Worm (Caenorhabditis elegans): ENCODE results near the gene vps-54.

vps-54 gene

ce11 chrV:10574197-10574596, 2.0 kb downstream of the vps-54 start:
- TF ChIP-seq sea-1 (GFP tag; conservative IDR thresholded peaks at IDR 0.05) (no peak), ets-7 (tag; optimal IDR thresholded peaks at IDR 0.05) (no peak), tra-4 (tag; optimal IDR thresholded peaks at IDR 0.05) (no peak), hnd-1 (tag; optimal IDR thresholded peaks at IDR 0.05) (no peak), aly-1 (tag; optimal IDR thresholded peaks at IDR 0.05) (no peak), ama-1 (optimal IDR thresholded peaks at IDR 0.05) (no peak), tbx-37 (GFP tag; conservative IDR thresholded peaks at IDR 0.05) (no peak), tbx-11 (GFP tag; IDR thresholded peaks at IDR 0.05) (no peak), F13C5.2 (tag; optimal IDR thresholded peaks at IDR 0.05) (no peak), pes-1 (GFP tag; IDR thresholded peaks at IDR 0.05) (no peak), scrt-1 (GFP tag; IDR thresholded peaks at IDR 0.05) (no peak), ceh-13 (GFP tag; optimal IDR thresholded peaks at IDR 0.05) (no peak), B0310.2 (tag; optimal IDR thresholded peaks at IDR 0.05) (no peak), hmbx-1 (tag; optimal IDR thresholded peaks at IDR 0.05) (no peak), hmg-4 (GFP tag; optimal IDR thresholded peaks at IDR 0.05) (no peak), flt-1 (GFP tag; IDR thresholded peaks at IDR 0.05) (no peak), ceh-36 (tag; optimal IDR thresholded peaks at IDR 0.05) (no peak)

- no peak for TF ChIP-seq scrt-1 (GFP tag; IDR thresholded peaks at IDR 0.05)
Observed at ce11 chrV:10572614-10573013, 3.6 kb downstream of the vps-54 start, which contains the start of gene del-6. Gene del-6, plus strand, starts transcription at chrV:10572914.

DNA sequence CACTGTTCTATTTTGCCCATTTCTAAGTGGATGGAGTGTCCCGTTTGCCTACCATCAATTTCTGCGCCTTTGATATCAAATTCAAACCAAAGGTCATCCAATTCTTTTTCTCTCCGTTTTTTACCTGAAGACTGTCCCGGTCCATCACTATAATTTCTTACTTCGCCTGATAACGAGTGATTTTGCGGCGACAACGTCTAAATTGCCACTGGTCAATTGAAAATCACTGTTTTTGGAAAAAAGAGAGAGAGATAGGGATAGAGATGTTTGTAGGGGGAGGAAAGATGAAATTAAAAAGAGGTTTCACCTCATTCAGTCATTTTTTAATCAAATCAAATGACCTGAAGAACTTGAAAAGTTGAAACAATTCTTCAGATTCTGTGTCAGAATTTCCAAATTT, 4.7 kb downstream of the vps-54 start:
- TF ChIP-seq ceh-36 (tag; optimal IDR thresholded peaks at IDR 0.05), result no peak
- no peak for TF ChIP-seq B0310.2 (tag; optimal IDR thresholded peaks at IDR 0.05)
- no peak for TF ChIP-seq tbx-11 (GFP tag; IDR thresholded peaks at IDR 0.05)
- TF ChIP-seq hnd-1 (tag; optimal IDR thresholded peaks at IDR 0.05), result no peak
- TF ChIP-seq ets-7 (tag; optimal IDR thresholded peaks at IDR 0.05), result no peak
- TF ChIP-seq F13C5.2 (tag; optimal IDR thresholded peaks at IDR 0.05), result no peak
- no peak for TF ChIP-seq ceh-13 (GFP tag; optimal IDR thresholded peaks at IDR 0.05)
- TF ChIP-seq tbx-37 (GFP tag; conservative IDR thresholded peaks at IDR 0.05), result no peak
- no peak for TF ChIP-seq hmg-4 (GFP tag; optimal IDR thresholded peaks at IDR 0.05)
- no peak for TF ChIP-seq tra-4 (tag; optimal IDR thresholded peaks at IDR 0.05)

DNA sequence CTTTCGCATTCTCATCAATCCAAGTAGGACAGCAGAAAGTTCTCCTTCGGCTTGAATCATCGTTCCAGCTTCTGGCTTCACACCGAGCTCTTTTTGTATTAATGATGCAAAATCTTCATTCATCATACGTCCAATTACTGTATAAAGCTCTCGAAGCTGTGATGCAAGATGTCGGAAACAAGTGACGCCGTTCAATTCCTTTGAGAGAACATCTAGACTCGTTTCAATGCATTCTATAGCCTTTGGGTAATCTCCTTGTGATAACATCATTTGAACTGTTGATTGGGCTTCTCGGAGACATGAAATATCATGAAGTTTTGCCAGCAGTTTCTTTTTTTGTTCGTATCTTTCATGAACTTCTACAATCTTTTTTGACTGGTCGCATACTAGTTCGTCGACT, 7.7 kb downstream of the vps-54 start:
- TF ChIP-seq sea-1 (GFP tag; conservative IDR thresholded peaks at IDR 0.05) (no peak), scrt-1 (GFP tag; IDR thresholded peaks at IDR 0.05) (no peak), tbx-11 (GFP tag; IDR thresholded peaks at IDR 0.05) (no peak), ama-1 (optimal IDR thresholded peaks at IDR 0.05) (no peak), hnd-1 (tag; optimal IDR thresholded peaks at IDR 0.05) (no peak), flt-1 (GFP tag; IDR thresholded peaks at IDR 0.05) (no peak), pes-1 (GFP tag; IDR thresholded peaks at IDR 0.05) (no peak), tbx-37 (GFP tag; conservative IDR thresholded peaks at IDR 0.05) (no peak), B0310.2 (tag; optimal IDR thresholded peaks at IDR 0.05) (no peak), hmg-4 (GFP tag; optimal IDR thresholded peaks at IDR 0.05) (no peak), F13C5.2 (tag; optimal IDR thresholded peaks at IDR 0.05) (no peak), ceh-13 (GFP tag; optimal IDR thresholded peaks at IDR 0.05) (no peak), hmbx-1 (tag; optimal IDR thresholded peaks at IDR 0.05) (no peak), ceh-36 (tag; optimal IDR thresholded peaks at IDR 0.05) (no peak), tra-4 (tag; optimal IDR thresholded peaks at IDR 0.05) (no peak), ets-7 (tag; optimal IDR thresholded peaks at IDR 0.05) (no peak), aly-1 (tag; optimal IDR thresholded peaks at IDR 0.05) (no peak)

DNA sequence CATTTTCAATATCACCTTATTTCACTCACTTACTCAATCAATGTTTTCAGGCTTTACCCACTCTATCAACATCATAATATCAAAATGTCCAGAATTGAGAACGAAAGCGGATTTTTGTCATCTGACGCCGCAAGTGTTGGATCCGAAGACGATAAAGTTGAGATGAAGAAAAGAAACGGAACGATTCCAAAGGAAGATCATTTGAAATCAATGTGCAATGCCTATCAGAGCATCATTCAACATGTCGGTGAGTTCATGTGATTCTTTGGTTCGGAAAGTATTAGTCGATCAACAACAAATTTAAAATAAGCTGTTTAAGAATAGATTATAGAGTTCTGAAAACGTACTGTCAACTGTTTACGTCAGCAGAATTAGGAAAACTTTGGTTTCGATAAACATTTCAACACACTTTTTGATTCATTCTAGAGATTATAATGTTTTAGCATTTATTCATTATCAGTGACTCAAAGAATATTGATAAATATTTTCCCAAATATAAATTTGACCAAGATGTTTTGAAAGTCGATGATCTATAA, 11.3 kb downstream of the vps-54 start, which contains the start of gene cat-4:
Gene cat-4, plus strand, starts transcription at position 51 of the 536 bp plus-strand sequence.
- no peak for TF ChIP-seq hmbx-1 (tag; optimal IDR thresholded peaks at IDR 0.05)
- TF ChIP-seq hmg-4 (GFP tag; optimal IDR thresholded peaks at IDR 0.05), result no peak
- no peak for TF ChIP-seq scrt-1 (GFP tag; IDR thresholded peaks at IDR 0.05)
- TF ChIP-seq tra-4 (tag; optimal IDR thresholded peaks at IDR 0.05), result no peak
- no peak for TF ChIP-seq ets-7 (tag; optimal IDR thresholded peaks at IDR 0.05)
- no peak for TF ChIP-seq tbx-11 (GFP tag; IDR thresholded peaks at IDR 0.05)
- TF ChIP-seq ceh-13 (GFP tag; optimal IDR thresholded peaks at IDR 0.05), result no peak
- no peak for TF ChIP-seq hnd-1 (tag; optimal IDR thresholded peaks at IDR 0.05)
- no peak for TF ChIP-seq B0310.2 (tag; optimal IDR thresholded peaks at IDR 0.05)
- no peak for TF ChIP-seq ama-1 (optimal IDR thresholded peaks at IDR 0.05)
- no peak for TF ChIP-seq tbx-37 (GFP tag; conservative IDR thresholded peaks at IDR 0.05)
- TF ChIP-seq F13C5.2 (tag; optimal IDR thresholded peaks at IDR 0.05), result no peak
- TF ChIP-seq sea-1 (GFP tag; conservative IDR thresholded peaks at IDR 0.05), result no peak
- TF ChIP-seq flt-1 (GFP tag; IDR thresholded peaks at IDR 0.05), result no peak

DNA sequence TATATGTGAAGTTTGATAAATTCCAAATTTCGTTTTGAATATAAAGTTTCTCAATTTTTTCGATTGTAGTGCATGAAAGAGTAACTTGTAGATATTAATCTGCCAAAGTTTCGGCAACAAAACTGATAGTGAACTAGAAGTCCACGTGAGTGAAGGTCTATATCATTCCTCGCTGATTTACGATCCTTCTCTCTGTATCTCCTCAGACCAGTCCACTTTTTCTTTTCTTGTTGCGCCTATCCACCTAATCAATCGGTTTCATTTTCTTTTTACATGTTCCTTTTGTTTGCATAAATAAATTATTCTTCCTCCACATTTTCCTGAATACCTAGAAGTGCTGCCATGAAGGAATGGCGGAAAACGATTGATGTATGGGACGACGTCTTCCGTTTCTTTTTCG, 12.1 kb downstream of the vps-54 start:
- TF ChIP-seq F13C5.2 (tag; optimal IDR thresholded peaks at IDR 0.05), result no peak
- no peak for TF ChIP-seq hmbx-1 (tag; optimal IDR thresholded peaks at IDR 0.05)
- TF ChIP-seq B0310.2 (tag; optimal IDR thresholded peaks at IDR 0.05), result no peak
- no peak for TF ChIP-seq ama-1 (optimal IDR thresholded peaks at IDR 0.05)
- TF ChIP-seq aly-1 (tag; optimal IDR thresholded peaks at IDR 0.05), result no peak
- TF ChIP-seq tbx-37 (GFP tag; conservative IDR thresholded peaks at IDR 0.05), result no peak
- no peak for TF ChIP-seq flt-1 (GFP tag; IDR thresholded peaks at IDR 0.05)
- TF ChIP-seq pes-1 (GFP tag; IDR thresholded peaks at IDR 0.05), result no peak
- TF ChIP-seq tbx-11 (GFP tag; IDR thresholded peaks at IDR 0.05), result no peak
- no peak for TF ChIP-seq ceh-13 (GFP tag; optimal IDR thresholded peaks at IDR 0.05)
- no peak for TF ChIP-seq scrt-1 (GFP tag; IDR thresholded peaks at IDR 0.05)
- TF ChIP-seq tra-4 (tag; optimal IDR thresholded peaks at IDR 0.05), result no peak

DNA sequence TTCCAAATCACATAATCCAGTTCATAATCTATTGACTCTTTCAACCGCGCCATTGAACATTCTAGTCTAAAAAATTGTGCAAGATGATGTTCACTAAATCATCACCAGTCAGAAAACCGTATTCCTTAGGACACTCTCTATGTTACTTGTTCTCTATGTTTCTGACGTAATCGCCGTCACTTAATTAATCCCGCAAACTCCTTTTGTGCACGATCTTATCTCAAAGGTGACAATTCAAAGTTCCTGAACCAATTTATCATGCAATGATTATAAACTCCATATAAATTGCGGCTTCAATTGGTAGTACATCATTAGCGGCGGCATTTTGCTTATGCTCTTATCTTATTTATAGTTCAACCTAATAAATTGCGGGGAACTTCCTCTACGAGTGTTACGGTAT, 13.4 kb downstream of the vps-54 start:
- TF ChIP-seq B0310.2 (tag; optimal IDR thresholded peaks at IDR 0.05) (no peak), sea-1 (GFP tag; conservative IDR thresholded peaks at IDR 0.05) (no peak), tbx-37 (GFP tag; conservative IDR thresholded peaks at IDR 0.05) (no peak), scrt-1 (GFP tag; IDR thresholded peaks at IDR 0.05) (no peak), ceh-36 (tag; optimal IDR thresholded peaks at IDR 0.05) (no peak), tbx-11 (GFP tag; IDR thresholded peaks at IDR 0.05) (no peak), hnd-1 (tag; optimal IDR thresholded peaks at IDR 0.05) (no peak), aly-1 (tag; optimal IDR thresholded peaks at IDR 0.05) (no peak), ets-7 (tag; optimal IDR thresholded peaks at IDR 0.05) (no peak), hmg-4 (GFP tag; optimal IDR thresholded peaks at IDR 0.05) (no peak), ama-1 (optimal IDR thresholded peaks at IDR 0.05) (no peak), hmbx-1 (tag; optimal IDR thresholded peaks at IDR 0.05) (no peak)

Data from whole organism, early embryonic.